Worm (Caenorhabditis elegans) whole organism, late embryonic: Measurements from ENCODE around the gene eef-1A.1.

Experiments used
- C08G9.2 ChIP-seq: sonication (generic microtip); optimal IDR thresholded peaks from 2 replicates; lab custom pipeline; 2016; ENCODE audit warnings: mild to moderate bottlenecking, missing genetic modification characterization, moderate library complexity, missing compliant biosample characterization
- C38D4.7 ChIP-seq: fragments of 200-800 bp; sonication (Bioruptor generic); optimal IDR thresholded peaks from 2 replicates; lab custom pipeline; 2018; ENCODE audit warnings: mild to moderate bottlenecking, missing genetic modification characterization, moderate library complexity, missing compliant biosample characterization
- T23F11.4 ChIP-seq: fragments of 200-800 bp; sonication (Bioruptor generic); optimal IDR thresholded peaks from 2 replicates; lab custom pipeline; 2018; ENCODE audit warnings: mild to moderate bottlenecking, missing genetic modification characterization, missing compliant biosample characterization
- ceh-18 ChIP-seq: sonication (generic microtip); optimal IDR thresholded peaks from 2 replicates; lab custom pipeline; 2016; ENCODE audit warnings: missing genetic modification characterization, missing compliant biosample characterization
- ceh-22 ChIP-seq: sonication (generic microtip); optimal IDR thresholded peaks from 2 replicates; lab custom pipeline; 2017; ENCODE audit warnings: missing biosample characterization, missing genetic modification characterization
- ceh-24 ChIP-seq: sonication (generic microtip); optimal IDR thresholded peaks from 2 replicates; lab custom pipeline; 2016; ENCODE audit warnings: mild to moderate bottlenecking, missing genetic modification characterization, missing compliant biosample characterization
- ceh-45 ChIP-seq: fragments of 200-800 bp; sonication (Bioruptor generic); IDR thresholded peaks from 2 replicates; pipeline ENCODE4 v1.3.6; 2022; ENCODE audit warnings: missing genetic modification reagents, missing genetic modification characterization, missing compliant biosample characterization
- ceh-48 ChIP-seq: sonication (generic microtip); optimal IDR thresholded peaks from 2 replicates; lab custom pipeline; 2016; ENCODE audit warnings: missing genetic modification characterization, inconsistent platforms, missing compliant biosample characterization
- ceh-6 ChIP-seq: fragments of 200-800 bp; sonication (Bioruptor generic); optimal IDR thresholded peaks from 2 replicates; lab custom pipeline; 2018; ENCODE audit warnings: mild to moderate bottlenecking, missing genetic modification characterization, missing compliant biosample characterization
- ceh-9 ChIP-seq: sonication (generic microtip); optimal IDR thresholded peaks from 2 replicates; lab custom pipeline; 2016; ENCODE audit warnings: mild to moderate bottlenecking, missing genetic modification characterization, inconsistent platforms, missing compliant biosample characterization
- dmd-4 ChIP-seq: sonication (generic microtip); optimal IDR thresholded peaks from 2 replicates; lab custom pipeline; 2016; ENCODE audit warnings: borderline replicate concordance, missing genetic modification characterization, missing compliant biosample characterization
- ets-4 ChIP-seq: sonication (generic microtip); optimal IDR thresholded peaks from 2 replicates; lab custom pipeline; 2016; ENCODE audit warnings: missing genetic modification characterization, missing compliant biosample characterization
- fax-1 ChIP-seq: sonication (generic microtip); optimal IDR thresholded peaks from 2 replicates; lab custom pipeline; 2016; ENCODE audit warnings: missing genotype, missing genetic modification characterization, missing compliant biosample characterization
- fkh-10 ChIP-seq: fragments of 150-350 bp; optimal IDR thresholded peaks from 2 replicates; lab custom pipeline; 2014; ENCODE audit warnings: missing biosample characterization, missing genetic modification reagents, missing genetic modification characterization
- fkh-6 ChIP-seq: sonication (generic microtip); optimal IDR thresholded peaks from 2 replicates; lab custom pipeline; 2016; ENCODE audit warnings: missing genetic modification characterization, missing compliant biosample characterization
- gmeb-2 ChIP-seq: sonication (generic microtip); optimal IDR thresholded peaks from 2 replicates; lab custom pipeline; 2016; ENCODE audit warnings: missing genetic modification characterization, inconsistent platforms, missing compliant biosample characterization
- hlh-6 ChIP-seq: sonication (generic microtip); optimal IDR thresholded peaks from 2 replicates; lab custom pipeline; 2016; ENCODE audit warnings: missing genotype, missing genetic modification characterization, missing compliant biosample characterization
- hlh-8 ChIP-seq: sonication (generic microtip); optimal IDR thresholded peaks from 2 replicates; lab custom pipeline; 2016; ENCODE audit warnings: missing genotype, missing genetic modification characterization, missing compliant biosample characterization
- lim-6 ChIP-seq: sonication (generic microtip); optimal IDR thresholded peaks from 2 replicates; lab custom pipeline; 2016; ENCODE audit warnings: missing genetic modification characterization, missing compliant biosample characterization
- lin-11 ChIP-seq: fragments of 200-800 bp; sonication (Bioruptor generic); optimal IDR thresholded peaks from 2 replicates; lab custom pipeline; 2018; ENCODE audit warnings: mild to moderate bottlenecking, missing genetic modification characterization, missing compliant biosample characterization
- nfya-1 ChIP-seq: sonication (generic microtip); optimal IDR thresholded peaks from 2 replicates; lab custom pipeline; 2017; ENCODE audit warnings: missing genetic modification characterization, mild to moderate bottlenecking, missing compliant biosample characterization, antibody characterized with exemption, moderate library complexity
- nhr-232 ChIP-seq: sonication (generic microtip); optimal IDR thresholded peaks from 2 replicates; lab custom pipeline; 2016; ENCODE audit warnings: missing genetic modification characterization, missing compliant biosample characterization
- npax-4 ChIP-seq: sonication (generic microtip); optimal IDR thresholded peaks from 2 replicates; lab custom pipeline; 2016; ENCODE audit warnings: missing genetic modification characterization, missing compliant biosample characterization
- pag-3 ChIP-seq: sonication (generic microtip); optimal IDR thresholded peaks from 2 replicates; lab custom pipeline; 2016; ENCODE audit warnings: missing compliant biosample characterization, missing genetic modification characterization, borderline replicate concordance
- pha-2 ChIP-seq: sonication (generic microtip); optimal IDR thresholded peaks from 2 replicates; lab custom pipeline; 2017; ENCODE audit warnings: mild to moderate bottlenecking, missing genetic modification characterization, missing compliant biosample characterization
- pros-1 ChIP-seq: fragments of 150-350 bp; optimal IDR thresholded peaks from 2 replicates; lab custom pipeline; 2014; ENCODE audit warnings: missing biosample characterization, missing genetic modification reagents, missing genetic modification characterization
- ref-2 ChIP-seq: sonication (generic microtip); optimal IDR thresholded peaks from 2 replicates; lab custom pipeline; 2016; ENCODE audit warnings: missing genetic modification characterization, missing compliant biosample characterization
- sdc-2 ChIP-seq: sonication (generic microtip); optimal IDR thresholded peaks from 2 replicates; lab custom pipeline; 2016; ENCODE audit warnings: missing genotype, missing genetic modification characterization, missing compliant biosample characterization
- sox-2 ChIP-seq: fragments of 200-800 bp; sonication (Bioruptor generic); IDR thresholded peaks from 2 replicates; pipeline ENCODE4 v1.3.6; 2022; ENCODE audit warnings: missing genetic modification reagents, missing genetic modification characterization, missing compliant biosample characterization
- sox-4 ChIP-seq: sonication (generic microtip); optimal IDR thresholded peaks from 2 replicates; lab custom pipeline; 2017; ENCODE audit warnings: mild to moderate bottlenecking, missing genetic modification characterization, inconsistent platforms, missing compliant biosample characterization
- syd-9 ChIP-seq: sonication (generic microtip); optimal IDR thresholded peaks from 2 replicates; lab custom pipeline; 2016; ENCODE audit warnings: mild to moderate bottlenecking, missing genetic modification characterization, moderate library complexity, missing compliant biosample characterization
- tbx-2 ChIP-seq: sonication (generic microtip); optimal IDR thresholded peaks from 2 replicates; lab custom pipeline; 2016; ENCODE audit warnings: missing genetic modification characterization, missing compliant biosample characterization
- tbx-7 ChIP-seq: sonication (generic microtip); optimal IDR thresholded peaks from 2 replicates; lab custom pipeline; 2016; ENCODE audit warnings: missing genotype, missing genetic modification characterization, missing compliant biosample characterization
- unc-42 ChIP-seq: sonication (generic microtip); optimal IDR thresholded peaks from 2 replicates; lab custom pipeline; 2016; ENCODE audit warnings: missing genotype, missing genetic modification characterization, missing compliant biosample characterization
- unc-86 ChIP-seq: sonication (generic microtip); optimal IDR thresholded peaks from 2 replicates; lab custom pipeline; 2016; ENCODE audit warnings: missing genetic modification characterization, missing compliant biosample characterization
- zip-5 ChIP-seq: sonication (generic microtip); optimal IDR thresholded peaks from 2 replicates; lab custom pipeline; 2016; ENCODE audit warnings: missing genetic modification characterization, missing compliant biosample characterization
- ztf-16 ChIP-seq: sonication (generic microtip); optimal IDR thresholded peaks from 2 replicates; lab custom pipeline; 2017; ENCODE audit warnings: missing genetic modification characterization, missing compliant biosample characterization

eef-1A.1 gene

DNA sequence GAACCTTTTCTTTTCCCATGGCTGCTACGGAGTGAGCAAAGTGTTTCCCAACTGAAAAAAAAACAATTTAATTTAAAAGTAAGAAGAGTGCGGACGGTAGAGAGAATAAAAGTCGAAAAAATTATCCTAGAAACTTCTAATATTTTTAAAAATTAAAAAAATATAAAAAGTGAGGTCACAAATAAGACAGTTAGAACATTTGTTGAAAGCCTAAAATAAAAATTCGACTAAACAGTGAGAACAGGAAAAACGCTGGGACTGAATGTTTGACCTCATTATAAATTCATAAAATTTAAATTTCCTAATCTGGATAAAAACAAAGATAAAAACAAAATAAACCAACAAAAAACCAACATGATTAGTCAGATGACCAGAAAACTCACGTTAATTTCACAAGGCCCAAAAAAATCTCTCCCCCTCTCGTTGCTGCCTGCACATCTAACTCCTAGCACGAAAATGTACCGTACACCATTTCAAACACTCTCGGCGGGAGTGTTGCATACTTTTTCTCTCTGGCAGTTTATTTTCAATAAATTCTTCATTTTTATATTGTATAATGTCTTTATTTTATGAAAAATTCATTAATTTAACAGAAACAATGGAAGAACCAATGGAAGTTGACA is at the start of gene eef-1A.1, which contains the start of gene rfc-4 (continued):
- TF ChIP-seq sox-2 (GFP tag; lab: Robert Waterston, UW) (peak; percentile 48; the same call in 1 of the 2 replicates), ets-4 (tag; lab: Kevin White, UChicago) (peak; percentile 65), pros-1 (tag; lab: Kevin White, UChicago) (peak; percentile 68), tbx-7 (tag; lab: Kevin White, UChicago) (no peak), npax-4 (no peak), unc-42 (tag; lab: Kevin White, UChicago) (peak; percentile 83), lim-6 (tag; lab: Kevin White, UChicago) (no peak), ceh-9 (tag; lab: Kevin White, UChicago) (no peak), syd-9 (tag; lab: Kevin White, UChicago) (peak; percentile 42), ceh-24 (tag; lab: Kevin White, UChicago) (no peak), ceh-22 (tag; lab: Kevin White, UChicago) (no peak), ceh-45 (GFP tag; lab: Robert Waterston, UW) (no peak), gmeb-2 (tag; lab: Kevin White, UChicago) (peak; percentile 48), sox-4 (peak; percentile 36), dmd-4 (tag; lab: Kevin White, UChicago) (no peak), unc-86 (tag; lab: Kevin White, UChicago) (peak; percentile 68), C08G9.2 (tag; lab: Kevin White, UChicago) (peak; percentile 51)

DNA sequence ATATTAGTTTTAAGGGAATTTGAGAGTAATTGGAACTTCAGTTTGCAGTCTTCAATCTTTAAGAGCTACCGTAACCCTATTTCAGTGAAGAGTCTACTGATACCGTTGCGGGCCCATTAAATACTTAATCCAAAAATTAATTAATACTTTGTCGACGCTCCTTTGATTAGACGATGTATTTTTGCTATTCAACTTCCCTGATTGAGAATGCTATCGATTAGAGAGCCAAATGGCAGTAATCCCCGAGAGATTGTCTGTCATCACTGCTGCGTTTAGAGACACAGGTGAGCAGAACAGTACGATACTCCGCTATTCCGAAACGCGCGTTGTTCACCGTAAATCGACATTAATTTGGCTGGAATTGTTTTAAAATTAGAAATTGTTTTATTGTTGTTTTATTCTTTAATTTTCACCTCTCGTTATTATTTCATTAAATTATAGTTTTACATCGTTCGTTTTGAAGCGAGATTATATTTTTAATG is 49.7 kb upstream of the eef-1A.1 start, which contains the start of gene rfl-1:
Gene rfl-1, plus strand, starts transcription at position 51 of the 482 bp plus-strand sequence.
- TF ChIP-seq ref-2 (tag; lab: Kevin White, UChicago) (no peak), pros-1 (tag; lab: Kevin White, UChicago) (no peak), ceh-48 (tag; lab: Kevin White, UChicago) (peak; percentile 6), unc-42 (tag; lab: Kevin White, UChicago) (peak; percentile 85), nfya-1 (tag; lab: Kevin White, UChicago) (peak; percentile 37)
- TF ChIP-seq, all 69 proteins: peak for 3

DNA sequence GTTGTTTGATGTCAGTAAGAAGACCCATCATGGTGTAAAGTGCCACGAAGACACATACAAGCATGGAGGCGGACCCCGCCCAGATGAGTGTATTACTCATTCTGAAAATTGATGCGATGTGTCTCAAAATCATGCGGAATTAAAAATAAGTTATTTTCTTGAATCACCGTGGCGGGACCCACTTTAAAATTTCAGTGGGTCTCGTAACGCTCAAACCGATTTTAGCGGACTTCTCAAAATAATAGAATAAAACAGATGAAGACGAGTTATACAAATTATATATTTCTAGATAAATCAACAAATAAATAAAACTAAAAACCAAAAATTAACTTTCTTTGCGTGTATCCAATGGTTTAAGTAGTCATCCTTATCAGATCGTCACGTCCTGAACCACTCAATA is 49.0 kb upstream of the eef-1A.1 start, which contains the start of gene col-8:
Gene col-8, minus strand, starts transcription at position 101 of the 400 bp plus-strand sequence.
- no peak for TF ChIP-seq T23F11.4 (GFP tag; lab: Kevin White, UChicago)
- no peak for TF ChIP-seq nfya-1 (tag; lab: Kevin White, UChicago)
- no peak for TF ChIP-seq ceh-6 (GFP tag; lab: Kevin White, UChicago)
- TF ChIP-seq tbx-2, result no peak
- no peak for TF ChIP-seq zip-5 (tag; lab: Kevin White, UChicago)
- no peak for TF ChIP-seq fax-1 (tag; lab: Kevin White, UChicago)

DNA sequence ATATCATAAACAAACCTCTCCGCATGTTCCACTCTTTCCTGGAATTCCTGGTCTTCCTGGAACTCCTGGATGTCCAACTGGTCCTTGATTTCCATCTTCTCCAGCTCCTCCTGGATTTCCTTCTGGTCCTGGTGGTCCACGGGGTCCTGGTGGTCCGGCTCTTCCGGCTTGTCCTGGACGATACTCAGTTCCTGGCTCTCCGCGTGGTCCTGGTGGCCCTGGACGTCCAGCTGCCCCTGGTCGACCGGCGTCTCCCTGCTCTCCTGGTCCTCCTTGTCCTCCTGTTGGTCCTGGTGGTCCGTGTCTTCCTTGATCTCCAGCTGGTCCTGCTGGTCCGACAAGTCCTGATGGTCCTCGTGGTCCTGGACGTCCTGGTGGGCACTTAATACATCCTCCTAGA is 48.2 kb upstream of the eef-1A.1 start:
- no peak for TF ChIP-seq C38D4.7 (GFP tag; lab: Kevin White, UChicago)
- TF ChIP-seq ets-4 (tag; lab: Kevin White, UChicago), result no peak

DNA sequence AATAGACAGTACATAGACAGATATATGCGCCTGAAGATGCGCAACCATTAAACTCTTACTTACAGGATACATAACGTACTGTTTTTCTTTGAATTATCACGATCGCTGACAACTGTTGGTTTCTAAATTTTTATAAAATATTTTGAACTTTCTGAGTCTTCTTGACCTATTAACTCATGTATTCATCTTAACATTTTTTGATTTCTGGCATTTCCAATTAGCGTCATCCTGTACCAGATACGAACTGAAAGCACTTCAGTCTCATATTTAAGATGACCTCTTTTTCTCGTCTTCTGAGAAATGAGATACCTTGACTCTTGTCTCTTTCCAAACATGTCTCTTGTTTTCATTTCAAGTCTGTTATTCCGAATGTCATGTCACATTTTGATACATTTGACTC is 42.3 kb upstream of the eef-1A.1 start:
- TF ChIP-seq ceh-6 (GFP tag; lab: Kevin White, UChicago), result no peak
- TF ChIP-seq ceh-18 (tag; lab: Kevin White, UChicago), result no peak
- no peak for TF ChIP-seq hlh-6 (tag; lab: Kevin White, UChicago)
- no peak for TF ChIP-seq pag-3 (tag; lab: Kevin White, UChicago)
- no peak for TF ChIP-seq npax-4
- no peak for TF ChIP-seq ref-2 (tag; lab: Kevin White, UChicago)
- TF ChIP-seq fkh-10 (GFP tag; lab: Kevin White, UChicago), result no peak
- no peak for TF ChIP-seq nhr-232 (tag; lab: Kevin White, UChicago)
- no peak for TF ChIP-seq hlh-8 (tag; lab: Kevin White, UChicago)
- TF ChIP-seq pros-1 (tag; lab: Kevin White, UChicago), result no peak
- no peak for TF ChIP-seq sdc-2 (tag; lab: Kevin White, UChicago)
- TF ChIP-seq pha-2 (tag; lab: Kevin White, UChicago), result no peak
- TF ChIP-seq ceh-48 (tag; lab: Kevin White, UChicago), result no peak
- TF ChIP-seq lin-11 (tag; lab: Kevin White, UChicago), result no peak
- no peak for TF ChIP-seq C08G9.2 (tag; lab: Kevin White, UChicago)
- TF ChIP-seq fkh-6 (tag; lab: Kevin White, UChicago), result no peak
- TF ChIP-seq ztf-16 (tag; lab: Kevin White, UChicago), result no peak
